Worm (Caenorhabditis elegans) whole organism, young adult: Measurements from ENCODE around the gene F15H10.12.

Experiments
- Y56A3A.18 ChIP-seq: fragments of 200-800 bp; sonication (Bioruptor generic); IDR thresholded peaks from 2 replicates; pipeline ENCODE4 v1.3.6; 2022; ENCODE audit warnings: missing genetic modification reagents, missing genetic modification characterization, missing compliant biosample characterization
- Y79H2A.3 ChIP-seq: fragments of 200-800 bp; sonication (Bioruptor generic); conservative IDR thresholded peaks from 2 replicates; pipeline ENCODE4 v1.3.6; 2022; ENCODE audit warnings: missing genetic modification reagents, missing genetic modification characterization, missing compliant biosample characterization
- aptf-3 ChIP-seq: fragments of 200-800 bp; sonication (Bioruptor generic); IDR thresholded peaks from 2 replicates; pipeline ENCODE4 v1.3.6; 2022; ENCODE audit warnings: missing genetic modification characterization, missing compliant biosample characterization
- ekl-4 ChIP-seq: fragments of 200-800 bp; sonication (Bioruptor generic); IDR thresholded peaks from 2 replicates; pipeline ENCODE4 v1.3.6; 2022; ENCODE audit warnings: missing genetic modification reagents, missing genetic modification characterization, missing compliant biosample characterization
- him-1 ChIP-seq: sonication (generic microtip); optimal IDR thresholded peaks from 2 replicates; lab custom pipeline; 2016; ENCODE audit warnings: missing genotype, missing genetic modification reagents, missing genetic modification characterization, missing compliant biosample characterization
- hmg-1.2 ChIP-seq: fragments of 200-800 bp; sonication (Bioruptor generic); IDR thresholded peaks from 2 replicates; pipeline ENCODE4 v1.3.6; 2022; ENCODE audit warnings: missing genetic modification reagents, missing genetic modification characterization, missing compliant biosample characterization
- lin-26 ChIP-seq: fragments of 200-800 bp; sonication (Bioruptor generic); IDR thresholded peaks from 2 replicates; pipeline ENCODE4 v1.3.6; 2022; ENCODE audit warnings: missing genetic modification reagents, missing genetic modification characterization, missing compliant biosample characterization
- madf-8 ChIP-seq: fragments of 200-800 bp; sonication (Bioruptor generic); conservative IDR thresholded peaks from 2 replicates; pipeline ENCODE4 v1.3.6; 2022; ENCODE audit warnings: missing genetic modification reagents, missing genetic modification characterization, missing compliant biosample characterization
- nfya-1 ChIP-seq: sonication (generic microtip); optimal IDR thresholded peaks from 2 replicates; lab custom pipeline; 2017; ENCODE audit warnings: antibody characterized with exemption, missing compliant biosample characterization, missing genetic modification characterization, borderline replicate concordance; ENCODE audit not compliant: insufficient read depth
- nfyb-1 ChIP-seq: fragments of 200-800 bp; sonication (Bioruptor generic); IDR thresholded peaks from 2 replicates; pipeline ENCODE4 v1.3.6; 2022; ENCODE audit warnings: missing genetic modification reagents, missing genetic modification characterization, missing compliant biosample characterization
- snpc-4 ChIP-seq, 5 experiments: fragments of 150-350 bp in 1 of 5; sonication (generic microtip) in 4 of 5; optimal IDR thresholded peaks; 2 replicates each; lab custom pipeline; 2014 to 2018; ENCODE audit warnings: missing genetic modification characterization in 5 of 5, missing biosample characterization in 3 of 5, antibody characterized with exemption in 2 of 5, mild to moderate bottlenecking in 2 of 5, missing compliant biosample characterization in 2 of 5, missing genotype in 2 of 5, moderate library complexity in 2 of 5, missing genetic modification reagents in 1 of 5
- tbp1 ChIP-seq: fragments of 200-800 bp; sonication (Bioruptor generic); optimal IDR thresholded peaks from 2 replicates; lab custom pipeline; 2018; ENCODE audit warnings: mild to moderate bottlenecking, missing genetic modification characterization, missing compliant biosample characterization
- ztf-25 ChIP-seq: fragments of 200-800 bp; sonication (Bioruptor generic); IDR thresholded peaks from 2 replicates; pipeline ENCODE4 v1.3.6; 2022; ENCODE audit warnings: missing genetic modification reagents, missing genetic modification characterization, missing compliant biosample characterization

- TF ChIP-seq tbp1 (GFP tag; lab: Kevin White, UChicago) (no peak), ekl-4 (GFP tag; lab: Robert Waterston, UW) (no peak), nfya-1 (no peak), him-1 (no peak), lin-26 (no peak), hmg-1.2 (no peak), ztf-25 (no peak), madf-8 (GFP tag; lab: Robert Waterston, UW) (no peak), aptf-3 (GFP tag; lab: Robert Waterston, UW) (no peak), snpc-4 (GFP tag; optimal IDR thresholded peaks at IDR 0.05; lab: Kevin White, UChicago) (no peak), snpc-4 (tag; optimal IDR thresholded peaks at IDR 0.05; lab: Kevin White, UChicago) (no peak), Y79H2A.3 (GFP tag; lab: Robert Waterston, UW) (no peak), nfyb-1 (GFP tag; lab: Robert Waterston, UW) (no peak), Y56A3A.18 (GFP tag; lab: Robert Waterston, UW) (no peak)
Observed at ce11 chrV:10433721-10434120, 23.8 kb upstream of the F15H10.12 start, which contains the start of gene Y32F6A.4.
